Worm (Caenorhabditis elegans): ENCODE data around the gene T22B7.22.

T22B7.22 gene

ce11 chrX:5663537-5663936 is 3.8 kb downstream of the T22B7.22 start, which contains the start of gene egl-13:
TSS of gene egl-13 (plus strand) at chrX:5663837.
- TF ChIP-seq mls-2 (tag; optimal IDR thresholded peaks at IDR 0.05) (no peak), drap-1 (GFP tag; optimal IDR thresholded peaks at IDR 0.05) (no peak), ces-1 (GFP tag; optimal IDR thresholded peaks at IDR 0.05) (no peak), lin-13 (tag; optimal IDR thresholded peaks at IDR 0.05) (no peak), ztf-11 (tag; optimal IDR thresholded peaks at IDR 0.05) (no peak), mab-5 (tag; optimal IDR thresholded peaks at IDR 0.05) (no peak), unc-39 (tag; optimal IDR thresholded peaks at IDR 0.05) (no peak)

- TF ChIP-seq pha-4 (tag; optimal IDR thresholded peaks at IDR 0.05) (no peak), ces-1 (GFP tag; optimal IDR thresholded peaks at IDR 0.05) (no peak), tbx-8 (GFP tag; optimal IDR thresholded peaks at IDR 0.05) (no peak), ham-2 (GFP tag; optimal IDR thresholded peaks at IDR 0.05) (no peak), sptf-1 (tag; optimal IDR thresholded peaks at IDR 0.05) (no peak), cnd-1 (tag; optimal IDR thresholded peaks at IDR 0.05) (no peak), ztf-11 (tag; optimal IDR thresholded peaks at IDR 0.05) (no peak), lin-13 (tag; optimal IDR thresholded peaks at IDR 0.05) (no peak), zip-8 (tag; optimal IDR thresholded peaks at IDR 0.05) (no peak), bed-3 (GFP tag; optimal IDR thresholded peaks at IDR 0.05) (no peak), sem-2 (GFP tag; optimal IDR thresholded peaks at IDR 0.05) (no peak), nhr-28 (tag; optimal IDR thresholded peaks at IDR 0.05) (no peak), nhr-2 (tag; optimal IDR thresholded peaks at IDR 0.05) (no peak), ceh-39 (tag; optimal IDR thresholded peaks at IDR 0.05) (no peak)
Observed at ce11 chrX:5669733-5670132, 10.0 kb downstream of the T22B7.22 start.

DNA sequence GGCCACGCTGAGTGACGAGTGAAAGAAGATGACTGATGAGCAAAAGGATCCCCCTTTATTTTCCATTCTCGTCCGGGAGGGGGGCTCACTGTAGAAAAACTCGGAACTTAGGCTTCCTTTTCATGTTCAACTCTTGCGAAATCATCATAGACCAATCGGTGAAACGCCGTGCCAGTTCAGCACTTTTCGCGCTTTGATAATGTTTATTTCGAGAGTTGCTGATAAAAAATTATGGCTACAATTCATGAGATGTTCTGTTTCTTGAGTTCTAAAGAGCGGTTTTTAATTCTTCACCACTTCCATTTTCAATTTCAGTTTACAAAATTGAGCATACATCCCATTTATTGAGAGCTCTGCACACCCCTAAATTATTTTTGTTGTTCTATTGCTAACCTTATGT is 11.1 kb downstream of the T22B7.22 start:
- TF ChIP-seq sem-2 (GFP tag; optimal IDR thresholded peaks at IDR 0.05) (no peak), ham-2 (GFP tag; optimal IDR thresholded peaks at IDR 0.05) (no peak), blmp-1 (tag; optimal IDR thresholded peaks at IDR 0.05) (no peak), sptf-1 (tag; optimal IDR thresholded peaks at IDR 0.05) (no peak), ceh-83 (GFP tag; optimal IDR thresholded peaks at IDR 0.05) (no peak), zip-8 (tag; optimal IDR thresholded peaks at IDR 0.05) (no peak), unc-62 (GFP tag; optimal IDR thresholded peaks at IDR 0.05) (no peak), nhr-28 (tag; optimal IDR thresholded peaks at IDR 0.05) (no peak), cnd-1 (tag; optimal IDR thresholded peaks at IDR 0.05) (no peak), mls-2 (tag; optimal IDR thresholded peaks at IDR 0.05) (no peak), flh-1 (GFP tag; optimal IDR thresholded peaks at IDR 0.05) (no peak), nhr-76 (tag; optimal IDR thresholded peaks at IDR 0.05) (no peak)

- TF ChIP-seq ces-1 (GFP tag; optimal IDR thresholded peaks at IDR 0.05), result no peak
- no peak for TF ChIP-seq M03D4.4 (tag; optimal IDR thresholded peaks at IDR 0.05)
Observed at ce11 chrX:5672615-5673014, 12.8 kb downstream of the T22B7.22 start.

DNA sequence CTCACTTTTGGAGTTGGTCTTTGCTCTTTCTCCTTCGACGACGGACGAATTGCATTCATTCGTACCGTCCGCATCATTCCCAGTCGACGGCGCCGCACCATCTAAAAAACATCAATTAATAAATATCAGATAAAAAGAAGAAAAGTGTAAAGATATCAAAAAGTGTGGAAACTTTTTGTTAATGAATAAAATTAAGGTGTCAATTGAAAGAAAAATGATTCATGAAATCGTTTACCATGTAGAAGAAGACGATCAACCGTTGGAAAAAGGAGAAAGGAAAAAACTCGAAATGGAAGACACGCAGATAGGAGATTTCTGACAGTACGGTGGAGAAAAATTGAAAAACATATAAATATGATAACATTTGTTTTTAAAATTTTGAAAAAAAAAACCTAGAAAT is 20.4 kb downstream of the T22B7.22 start, which contains the start of gene set-19:
Gene set-19, minus strand, starts transcription at position 101 of the 400 bp plus-strand sequence.
- TF ChIP-seq elt-1 (tag; optimal IDR thresholded peaks at IDR 0.05; ENCODE audit: borderline replicate concordance, insufficient read depth) (no peak), lsy-2 (tag; optimal IDR thresholded peaks at IDR 0.05) (no peak), mls-2 (tag; optimal IDR thresholded peaks at IDR 0.05) (no peak), unc-62 (GFP tag; optimal IDR thresholded peaks at IDR 0.05) (no peak), nhr-28 (tag; optimal IDR thresholded peaks at IDR 0.05) (no peak), unc-39 (tag; optimal IDR thresholded peaks at IDR 0.05) (no peak), ceh-43 (GFP tag; optimal IDR thresholded peaks at IDR 0.05) (no peak), lin-13 (tag; optimal IDR thresholded peaks at IDR 0.05) (no peak), pha-4 (tag; optimal IDR thresholded peaks at IDR 0.05) (no peak), nhr-76 (tag; optimal IDR thresholded peaks at IDR 0.05) (no peak), M03D4.4 (tag; optimal IDR thresholded peaks at IDR 0.05) (no peak), sptf-1 (tag; optimal IDR thresholded peaks at IDR 0.05) (no peak), ztf-11 (tag; optimal IDR thresholded peaks at IDR 0.05) (no peak)

DNA sequence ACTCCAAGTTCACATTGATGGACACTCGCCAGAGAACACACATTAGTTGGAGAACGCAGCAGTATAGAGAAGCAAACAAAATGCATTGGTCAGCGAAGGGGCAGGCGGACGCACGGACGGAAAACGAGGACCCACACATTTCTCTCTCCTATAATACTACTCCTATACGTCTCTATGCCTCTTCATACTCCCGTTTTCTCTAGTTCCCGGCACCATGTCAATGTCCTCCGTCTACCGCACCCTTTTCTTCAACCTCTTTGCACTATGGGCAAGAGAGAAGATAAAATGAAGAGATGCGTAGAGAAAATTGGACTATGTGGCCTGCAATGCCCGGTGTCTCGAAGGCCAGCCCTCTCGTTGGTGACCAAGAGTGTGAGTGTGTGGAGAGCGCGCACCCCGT is 26.3 kb downstream of the T22B7.22 start, which contains the start of gene set-20:
Gene set-20, minus strand, starts transcription at position 94 of the 400 bp plus-strand sequence.
- TF ChIP-seq blmp-1 (tag; optimal IDR thresholded peaks at IDR 0.05), result no peak
- peak; percentile 27 for TF ChIP-seq cnd-1 (tag; optimal IDR thresholded peaks at IDR 0.05)
- TF ChIP-seq unc-62 (GFP tag; optimal IDR thresholded peaks at IDR 0.05), result peak; percentile 83
- no peak for TF ChIP-seq elt-1 (tag; optimal IDR thresholded peaks at IDR 0.05; ENCODE audit: borderline replicate concordance, insufficient read depth)
- peak; percentile 17 for TF ChIP-seq pha-4 (tag; optimal IDR thresholded peaks at IDR 0.05)
- TF ChIP-seq sptf-1 (tag; optimal IDR thresholded peaks at IDR 0.05), result peak; percentile 59
- TF ChIP-seq M03D4.4 (tag; optimal IDR thresholded peaks at IDR 0.05), result peak; percentile 58
- peak; percentile 23 for TF ChIP-seq lsy-2 (tag; optimal IDR thresholded peaks at IDR 0.05)
- no peak for TF ChIP-seq nhr-237 (tag; optimal IDR thresholded peaks at IDR 0.05)
- no peak for TF ChIP-seq elt-3 (tag; optimal IDR thresholded peaks at IDR 0.05)
- TF ChIP-seq ces-1 (GFP tag; optimal IDR thresholded peaks at IDR 0.05), result peak; percentile 85
- peak; percentile 94 for TF ChIP-seq nhr-2 (tag; optimal IDR thresholded peaks at IDR 0.05)
- TF ChIP-seq mls-2 (tag; optimal IDR thresholded peaks at IDR 0.05), result peak; percentile 63
- TF ChIP-seq unc-120 (tag; optimal IDR thresholded peaks at IDR 0.05; ENCODE audit: poor library complexity, severe bottlenecking), result peak; percentile 68
- peak; percentile 45 for TF ChIP-seq ztf-11 (tag; optimal IDR thresholded peaks at IDR 0.05)
- peak; percentile 54 for TF ChIP-seq ham-2 (GFP tag; optimal IDR thresholded peaks at IDR 0.05)
- TF ChIP-seq mep-1 (tag; optimal IDR thresholded peaks at IDR 0.05), result peak; percentile 75
- TF ChIP-seq ceh-43 (GFP tag; optimal IDR thresholded peaks at IDR 0.05), result no peak
- no peak for TF ChIP-seq nhr-28 (tag; optimal IDR thresholded peaks at IDR 0.05)
- no peak for TF ChIP-seq flh-1 (GFP tag; optimal IDR thresholded peaks at IDR 0.05)
- peak; percentile 69 for TF ChIP-seq drap-1 (GFP tag; optimal IDR thresholded peaks at IDR 0.05)
- no peak for TF ChIP-seq lin-32 (GFP tag; optimal IDR thresholded peaks at IDR 0.05)
- TF ChIP-seq nhr-12 (tag; optimal IDR thresholded peaks at IDR 0.05), result no peak
- peak; percentile 28 for TF ChIP-seq ceh-83 (GFP tag; optimal IDR thresholded peaks at IDR 0.05)
- TF ChIP-seq zip-8 (tag; optimal IDR thresholded peaks at IDR 0.05), result no peak
- TF ChIP-seq sem-2 (GFP tag; optimal IDR thresholded peaks at IDR 0.05), result no peak
- no peak for TF ChIP-seq bed-3 (GFP tag; optimal IDR thresholded peaks at IDR 0.05)
- TF ChIP-seq tbx-8 (GFP tag; optimal IDR thresholded peaks at IDR 0.05), result no peak
- peak; percentile 39 for TF ChIP-seq hlh-1 (tag; optimal IDR thresholded peaks at IDR 0.05)
- no peak for TF ChIP-seq nhr-76 (tag; optimal IDR thresholded peaks at IDR 0.05)

Data from whole organism, mixed stage, embryonic.